Fruit fly (Drosophila melanogaster): Measurements from ENCODE around the gene mRNA-cap.

Gene mRNA-cap

dm6 chrX:14211250-14211944 lies 31.2 kb downstream of the mRNA-cap start (continued):
- no peak for TF ChIP-seq btn (GFP tag; optimal IDR thresholded peaks at IDR 0.05)
- no peak for TF ChIP-seq cato (GFP tag; optimal IDR thresholded peaks at IDR 0.05; ENCODE audit: borderline replicate concordance)
- TF ChIP-seq kni (GFP tag; optimal IDR thresholded peaks at IDR 0.05): no peak
- TF ChIP-seq CG10462 (GFP tag; optimal IDR thresholded peaks at IDR 0.05): no peak
- no peak for TF ChIP-seq sc (optimal IDR thresholded peaks at IDR 0.05)
- no peak for TF ChIP-seq sc (GFP tag; optimal IDR thresholded peaks at IDR 0.05)
- no peak for TF ChIP-seq Nf-YB (GFP tag; optimal IDR thresholded peaks at IDR 0.05)
- TF ChIP-seq az2 (GFP tag; optimal IDR thresholded peaks at IDR 0.05): no peak
- TF ChIP-seq ash1 (GFP tag; optimal IDR thresholded peaks at IDR 0.05): no peak
- 0 out of 2 replicates have a peak, but pooled peaks have one; percentile 10 for TF ChIP-seq CG31441 (GFP tag; IDR thresholded peaks at IDR 0.05)
- no peak for TF ChIP-seq Ptx1 (GFP tag; IDR thresholded peaks at IDR 0.05)
- TF ChIP-seq chif (GFP tag; optimal IDR thresholded peaks at IDR 0.05): no peak
- no peak for TF ChIP-seq psq (GFP tag; optimal IDR thresholded peaks at IDR 0.05)
- TF ChIP-seq CG4707 (GFP tag; optimal IDR thresholded peaks at IDR 0.05): no peak
- no peak for TF ChIP-seq fu2 (GFP tag; optimal IDR thresholded peaks at IDR 0.05)
- TF ChIP-seq CG42726 (GFP tag; IDR thresholded peaks at IDR 0.05; ENCODE audit: partially characterized antibody): no peak; the same call in 1 of the 2 replicates
- no peak for TF ChIP-seq CG3407 (GFP tag; optimal IDR thresholded peaks at IDR 0.05)
- no peak for TF ChIP-seq CG8388 (GFP tag; optimal IDR thresholded peaks at IDR 0.05)
- peak; percentile 37 for TF ChIP-seq yki (optimal IDR thresholded peaks at IDR 0.05)
- TF ChIP-seq CG17186 (GFP tag; optimal IDR thresholded peaks at IDR 0.05): no peak
- TF ChIP-seq CG9876 (GFP tag; optimal IDR thresholded peaks at IDR 0.05): no peak
- TF ChIP-seq pros (GFP tag; optimal IDR thresholded peaks at IDR 0.05): no peak
- no peak for TF ChIP-seq NfI (GFP tag; optimal IDR thresholded peaks at IDR 0.05)
- TF ChIP-seq zfh1 (GFP tag; IDR thresholded peaks at IDR 0.05): no peak
- no peak for TF ChIP-seq CG30431 (GFP tag; optimal IDR thresholded peaks at IDR 0.05)
- no peak; the same call in 1 of the 2 replicates for TF ChIP-seq CG14441 (GFP tag; IDR thresholded peaks at IDR 0.05)
- TF ChIP-seq chinmo (GFP tag; IDR thresholded peaks at IDR 0.05; ENCODE audit: partially characterized antibody): peak; percentile 79; the same call in 3 of the 4 replicates
- TF ChIP-seq Tbp (GFP tag; optimal IDR thresholded peaks at IDR 0.05): no peak
- TF ChIP-seq CG14710 (tag; optimal IDR thresholded peaks at IDR 0.05): no peak
- peak; percentile 37 for TF ChIP-seq lab (GFP tag; optimal IDR thresholded peaks at IDR 0.05)
- TF ChIP-seq Opbp (GFP tag; IDR thresholded peaks at IDR 0.05; ENCODE audit: partially characterized antibody): peak; percentile 45; the same call in 1 of the 3 replicates
- no peak for TF ChIP-seq Nf-YA (GFP tag; IDR thresholded peaks at IDR 0.05)
- no peak for TF ChIP-seq CG18011 (GFP tag; optimal IDR thresholded peaks at IDR 0.05)
- TF ChIP-seq Max (GFP tag; optimal IDR thresholded peaks at IDR 0.05): no peak
- no peak for TF ChIP-seq ftz-f1 (GFP tag; optimal IDR thresholded peaks at IDR 0.05)
- no peak for TF ChIP-seq kah (GFP tag; optimal IDR thresholded peaks at IDR 0.05)
- TF ChIP-seq CG15514 (GFP tag; optimal IDR thresholded peaks at IDR 0.05): no peak
- peak; percentile 50; the same call in 1 of the 3 replicates for TF ChIP-seq CG6791 (GFP tag; IDR thresholded peaks at IDR 0.05; ENCODE audit: partially characterized antibody)
- TF ChIP-seq CG11093 (GFP tag; IDR thresholded peaks at IDR 0.05): no peak
- peak; percentile 7 for TF ChIP-seq CG9437 (GFP tag; optimal IDR thresholded peaks at IDR 0.05)
- TF ChIP-seq CG17612 (GFP tag; IDR thresholded peaks at IDR 0.05): no peak
- peak; percentile 23 for TF ChIP-seq CG10431 (GFP tag; optimal IDR thresholded peaks at IDR 0.05)
- TF ChIP-seq onecut (GFP tag; IDR thresholded peaks at IDR 0.05): no peak
- TF ChIP-seq Dref (GFP tag; IDR thresholded peaks at IDR 0.05): no peak
- no peak for TF ChIP-seq CoRest (tag; optimal IDR thresholded peaks at IDR 0.05)
- peak; percentile 1 for TF ChIP-seq caup (GFP tag; optimal IDR thresholded peaks at IDR 0.05; ENCODE audit: severe bottlenecking)
- TF ChIP-seq sd (tag; optimal IDR thresholded peaks at IDR 0.05): peak; percentile 2
- TF ChIP-seq Doc3 (GFP tag; IDR thresholded peaks at IDR 0.05; ENCODE audit: partially characterized antibody): no peak
- TF ChIP-seq Dek (tag; optimal IDR thresholded peaks at IDR 0.05): no peak
